Fruit fly (Drosophila melanogaster): ENCODE measurements around the gene Nmnat.

DNA sequence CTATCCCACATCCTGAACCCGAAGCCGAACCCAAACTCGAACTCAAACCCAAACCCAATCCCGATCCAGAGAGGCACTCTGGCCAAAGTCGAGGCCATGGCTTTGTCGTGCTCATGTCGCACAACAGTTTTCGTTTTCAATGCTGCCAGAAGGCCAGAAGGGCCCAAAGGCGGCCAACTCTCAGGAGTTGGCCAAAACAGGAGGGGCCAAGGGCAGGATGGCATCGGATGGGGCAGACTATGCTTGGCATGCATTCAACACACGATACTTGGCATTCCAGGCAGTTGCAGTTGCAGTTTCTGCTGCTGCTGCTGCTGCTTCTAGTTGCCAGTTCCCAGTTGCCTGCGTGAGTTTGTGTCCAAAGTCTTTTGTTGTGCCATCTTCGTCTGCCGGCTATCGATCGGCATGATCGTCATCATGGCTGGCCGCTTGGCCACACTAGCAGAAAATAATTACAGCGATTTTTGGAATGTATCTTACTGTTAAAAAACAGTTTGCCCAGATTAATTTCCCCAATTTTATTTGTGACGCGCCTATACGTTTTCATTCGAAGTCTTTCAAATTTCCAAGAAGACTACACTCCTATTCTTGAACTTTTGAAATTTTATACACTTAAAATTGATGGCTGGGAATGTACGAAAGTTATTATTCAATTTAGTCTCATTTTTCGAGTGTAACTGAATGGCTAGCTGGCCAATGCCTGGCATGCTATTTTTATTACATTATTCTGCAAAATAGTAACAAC lies 25.5 kb downstream of the Nmnat start:
- TF ChIP-seq CG18764 (GFP tag; optimal IDR thresholded peaks at IDR 0.05) (no peak), CG11093 (GFP tag; IDR thresholded peaks at IDR 0.05) (no peak), fru (optimal IDR thresholded peaks at IDR 0.05) (no peak), fd102C (GFP tag; optimal IDR thresholded peaks at IDR 0.05) (no peak), btn (GFP tag; optimal IDR thresholded peaks at IDR 0.05) (no peak)
